Fruit fly (Drosophila melanogaster) whole organism, embryonic: Measurements from ENCODE around the gene CG9992.

Source experiments
- Awh ChIP-seq: fragments of 200-800 bp; sonication (Bioruptor generic); IDR thresholded peaks from 2 replicates; pipeline ENCODE4, ENCODE4 v1.3.6; 2022; ENCODE audit warnings: missing biosample characterization, missing genetic modification characterization
- CG11093 ChIP-seq: fragments of 200-800 bp; sonication (Bioruptor generic); IDR thresholded peaks from 3 replicates; pipeline ENCODE4 v1.3.6; 2022; ENCODE audit warnings: missing biosample characterization, missing genetic modification characterization
- CG12236 ChIP-seq: fragments of 200-800 bp; sonication (Bioruptor generic); optimal IDR thresholded peaks from 2 replicates; lab custom pipeline; 2016; ENCODE audit warnings: missing biosample characterization, missing genetic modification characterization
- CG13123 ChIP-seq: fragments of 200-800 bp; sonication (Bioruptor generic); optimal IDR thresholded peaks from 2 replicates; lab custom pipeline; 2016; ENCODE audit warnings: missing biosample characterization, missing genetic modification characterization
- CG13296 ChIP-seq: fragments of 200-800 bp; sonication (Bioruptor generic); optimal IDR thresholded peaks from 3 replicates; lab custom pipeline; 2018; ENCODE audit warnings: missing biosample characterization, mild to moderate bottlenecking, missing genetic modification characterization
- CG14014 ChIP-seq: fragments of 200-800 bp; sonication (Bioruptor generic); IDR thresholded peaks from 2 replicates; pipeline ENCODE4 v1.3.6; 2022; ENCODE audit warnings: missing biosample characterization, missing genetic modification characterization
- CG15073 ChIP-seq: fragments of 200-800 bp; sonication (Bioruptor generic); optimal IDR thresholded peaks from 2 replicates; lab custom pipeline; 2016; ENCODE audit warnings: missing biosample characterization, missing genetic modification characterization
- CG16863 ChIP-seq: fragments of 200-800 bp; sonication (Bioruptor generic); optimal IDR thresholded peaks from 3 replicates; lab custom pipeline; 2016; ENCODE audit warnings: missing biosample characterization, missing genetic modification characterization
- CG17359 ChIP-seq: fragments of 200-800 bp; sonication (Bioruptor generic); optimal IDR thresholded peaks from 3 replicates; lab custom pipeline; 2018; ENCODE audit warnings: missing biosample characterization, mild to moderate bottlenecking, missing genetic modification characterization, moderate library complexity
- CG2120 ChIP-seq: fragments of 200-800 bp; sonication (Bioruptor generic); optimal IDR thresholded peaks from 3 replicates; lab custom pipeline; 2016; ENCODE audit warnings: missing biosample characterization, missing genetic modification characterization
- CG3065 ChIP-seq: fragments of 200-800 bp; sonication (Bioruptor generic); optimal IDR thresholded peaks from 2 replicates; lab custom pipeline; 2016; ENCODE audit warnings: missing biosample characterization, missing genetic modification characterization
- CG31441 ChIP-seq: fragments of 200-800 bp; sonication (Bioruptor generic); IDR thresholded peaks from 2 replicates; pipeline ENCODE4 v1.3.6; 2022; ENCODE audit warnings: missing biosample characterization, missing genetic modification characterization
- CG34376 ChIP-seq: fragments of 200-800 bp; sonication (Bioruptor generic); optimal IDR thresholded peaks from 2 replicates; lab custom pipeline; 2018; ENCODE audit warnings: missing biosample characterization, mild to moderate bottlenecking, missing genetic modification characterization
- CG34422 ChIP-seq: fragments of 200-800 bp; sonication (Bioruptor generic); IDR thresholded peaks from 3 replicates; pipeline ENCODE4 v1.3.6; 2022; ENCODE audit warnings: missing biosample characterization, missing genetic modification characterization
- CG3726 ChIP-seq: fragments of 200-800 bp; sonication (Bioruptor generic); IDR thresholded peaks from 3 replicates; pipeline ENCODE4, ENCODE4 v1.3.6; 2022; ENCODE audit warnings: missing biosample characterization, missing genetic modification characterization
- CG42726 ChIP-seq: fragments of 200-800 bp; sonication (Bioruptor generic); IDR thresholded peaks from 2 replicates; pipeline ENCODE4 v1.3.6; 2022; ENCODE audit warnings: missing biosample characterization, missing genetic modification characterization; ENCODE audit not compliant: partially characterized antibody
- CG4328 ChIP-seq: fragments of 200-800 bp; sonication (Bioruptor generic); optimal IDR thresholded peaks from 3 replicates; lab custom pipeline; 2017; ENCODE audit warnings: missing biosample characterization, missing genetic modification reagents, missing genetic modification characterization
- CG4404 ChIP-seq: fragments of 200-800 bp; sonication (Bioruptor generic); IDR thresholded peaks from 2 replicates; pipeline ENCODE4 v1.3.6; 2022; ENCODE audit warnings: missing biosample characterization, missing genetic modification characterization
- CG4854 ChIP-seq: fragments of 200-800 bp; sonication (Bioruptor generic); optimal IDR thresholded peaks from 2 replicates; lab custom pipeline; 2016; ENCODE audit warnings: missing biosample characterization, missing genetic modification characterization, inconsistent platforms
- CG6272 ChIP-seq: fragments of 200-800 bp; sonication (Bioruptor generic); IDR thresholded peaks from 2 replicates; pipeline ENCODE4 v1.3.6; 2022; ENCODE audit warnings: missing biosample characterization, missing genetic modification characterization
- CG6683 ChIP-seq: fragments of 200-800 bp; sonication (Bioruptor generic); optimal IDR thresholded peaks from 2 replicates; lab custom pipeline; 2017; ENCODE audit warnings: missing biosample characterization, mild to moderate bottlenecking, missing genetic modification characterization, missing genetic modification reagents
- CG6689 ChIP-seq: fragments of 200-800 bp; sonication (Bioruptor generic); IDR thresholded peaks from 2 replicates; pipeline ENCODE4 v1.3.6; 2022; ENCODE audit warnings: missing biosample characterization, missing genetic modification characterization
- CG9876 ChIP-seq: fragments of 200-800 bp; sonication (Bioruptor generic); optimal IDR thresholded peaks from 2 replicates; lab custom pipeline; 2016; ENCODE audit warnings: missing biosample characterization, missing genetic modification characterization
- CG9932 ChIP-seq: fragments of 200-800 bp; sonication (Bioruptor generic); IDR thresholded peaks from 2 replicates; pipeline ENCODE4 v1.3.6; 2022; ENCODE audit warnings: missing biosample characterization, missing genetic modification characterization
- Doc2 ChIP-seq: fragments of 200-800 bp; sonication (Bioruptor generic); IDR thresholded peaks from 2 replicates; pipeline ENCODE4 v1.3.6; 2022; ENCODE audit warnings: missing biosample characterization, missing genetic modification characterization
- E2f2 ChIP-seq: fragments of 200-800 bp; sonication (Bioruptor generic); IDR thresholded peaks from 2 replicates; pipeline ENCODE4 v1.3.6; 2022; ENCODE audit warnings: missing biosample characterization, missing genetic modification characterization
- Gug ChIP-seq: fragments of 200-800 bp; sonication (Bioruptor generic); IDR thresholded peaks from 4 replicates; pipeline ENCODE4 v1.3.6; 2022; ENCODE audit warnings: missing biosample characterization, missing genetic modification characterization
- Kr ChIP-seq: fragments of 200-800 bp; sonication (Bioruptor generic); optimal IDR thresholded peaks from 2 replicates; lab custom pipeline; 2017; ENCODE audit warnings: missing biosample characterization, mild to moderate bottlenecking, missing genetic modification characterization
- Meics ChIP-seq: fragments of 200-800 bp; sonication (Bioruptor generic); optimal IDR thresholded peaks from 2 replicates; lab custom pipeline; 2017; ENCODE audit warnings: missing biosample characterization, mild to moderate bottlenecking, missing genetic modification characterization
- Sox102F ChIP-seq: fragments of 200-800 bp; sonication (Bioruptor generic); optimal IDR thresholded peaks from 2 replicates; lab custom pipeline; 2018; ENCODE audit warnings: missing biosample characterization, mild to moderate bottlenecking, missing genetic modification characterization, moderate library complexity
- Xbp1 ChIP-seq: fragments of 200-800 bp; sonication (Bioruptor generic); optimal IDR thresholded peaks from 3 replicates; lab custom pipeline; 2016; ENCODE audit warnings: missing biosample characterization, mild to moderate bottlenecking, missing genetic modification characterization
- bcd ChIP-seq: fragments of 200-800 bp; sonication (Bioruptor generic); optimal IDR thresholded peaks from 2 replicates; lab custom pipeline; 2017; ENCODE audit warnings: missing biosample characterization, mild to moderate bottlenecking, missing genetic modification characterization
- bigmax ChIP-seq: fragments of 200-800 bp; sonication (Bioruptor generic); optimal IDR thresholded peaks from 2 replicates; lab custom pipeline; 2018; ENCODE audit warnings: missing biosample characterization, mild to moderate bottlenecking, missing genetic modification characterization
- br ChIP-seq: fragments of >200 bp; optimal IDR thresholded peaks from 2 replicates; lab custom pipeline; 2017
- bsh ChIP-seq, 2 experiments: fragments of 200-800 bp; sonication (Bioruptor generic); optimal IDR thresholded peaks; 2 replicates each; lab custom pipeline; 2017 to 2018; ENCODE audit warnings: mild to moderate bottlenecking in 2 of 2, missing biosample characterization in 2 of 2, missing genetic modification characterization in 2 of 2, moderate library complexity in 1 of 2
- btn ChIP-seq: fragments of 200-800 bp; sonication (Bioruptor generic); optimal IDR thresholded peaks from 2 replicates; lab custom pipeline; 2016; ENCODE audit warnings: missing biosample characterization, missing genetic modification characterization
- chm ChIP-seq: fragments of 200-800 bp; sonication (Bioruptor generic); IDR thresholded peaks from 2 replicates; pipeline ENCODE4 v1.3.6; 2022; ENCODE audit warnings: missing biosample characterization, missing genetic modification characterization
- crol ChIP-seq: fragments of 200-800 bp; sonication (Bioruptor generic); IDR thresholded peaks from 2 replicates; pipeline ENCODE4 v1.3.6; 2022; ENCODE audit warnings: missing biosample characterization, missing genetic modification characterization
- fd64A ChIP-seq: fragments of 200-800 bp; sonication (Bioruptor generic); optimal IDR thresholded peaks from 3 replicates; lab custom pipeline; 2018; ENCODE audit warnings: missing biosample characterization, mild to moderate bottlenecking, missing genetic modification characterization
- lmd ChIP-seq: fragments of 200-800 bp; sonication (Bioruptor generic); IDR thresholded peaks from 2 replicates; pipeline ENCODE4 v1.3.6; 2022; ENCODE audit warnings: missing biosample characterization, missing genetic modification characterization
- nau ChIP-seq: fragments of 200-800 bp; sonication (Bioruptor generic); optimal IDR thresholded peaks from 3 replicates; lab custom pipeline; 2017; ENCODE audit warnings: missing biosample characterization, mild to moderate bottlenecking, missing genetic modification characterization, missing genetic modification reagents
- odd ChIP-seq: fragments of 200-800 bp; sonication (Bioruptor generic); optimal IDR thresholded peaks from 2 replicates; lab custom pipeline; 2017; ENCODE audit warnings: missing biosample characterization, mild to moderate bottlenecking, missing genetic modification characterization
- org-1 ChIP-seq: fragments of 200-800 bp; sonication (Bioruptor generic); optimal IDR thresholded peaks from 2 replicates; lab custom pipeline; 2017; ENCODE audit warnings: missing biosample characterization, missing genetic modification characterization
- prd ChIP-seq, 3 experiments: fragments of >200 bp in 2 of 3; fragments of 200-800 bp in 1 of 3; sonication (Bioruptor generic) in 1 of 3; optimal IDR thresholded peaks in 2 of 3; IDR thresholded peaks in 1 of 3; 2 replicates in 2 of 3; 3 replicates in 1 of 3; pipeline versions ENCODE4 v1.3.6 to Lab custom; 2017 to 2022; ENCODE audit warnings: missing biosample characterization in 1 of 3, missing genetic modification characterization in 1 of 3
- sens ChIP-seq: fragments of 200-800 bp; sonication (Bioruptor generic); peaks from one replicate; lab custom pipeline; 2016; ENCODE audit warnings: missing biosample characterization, missing genetic modification characterization
- sens-2 ChIP-seq: fragments of 200-800 bp; sonication (Bioruptor generic); IDR thresholded peaks from 2 replicates; pipeline ENCODE4 v1.3.6; 2022; ENCODE audit warnings: missing biosample characterization, missing genetic modification characterization
- sug ChIP-seq: fragments of 200-800 bp; optimal IDR thresholded peaks from 2 replicates; lab custom pipeline; 2019; ENCODE audit warnings: missing biosample characterization, mild to moderate bottlenecking, missing genetic modification characterization, moderate library complexity
- tap ChIP-seq: fragments of 200-800 bp; optimal IDR thresholded peaks from 3 replicates; lab custom pipeline; 2019; ENCODE audit warnings: missing biosample characterization, mild to moderate bottlenecking, missing genetic modification characterization, moderate library complexity
- tio ChIP-seq: fragments of 200-800 bp; sonication (Bioruptor generic); optimal IDR thresholded peaks from 2 replicates; lab custom pipeline; 2017; ENCODE audit warnings: missing biosample characterization, missing genetic modification characterization, inconsistent platforms
- toy ChIP-seq: fragments of 200-800 bp; sonication (Bioruptor generic); IDR thresholded peaks from 2 replicates; pipeline ENCODE4 v1.3.6; 2022; ENCODE audit warnings: missing biosample characterization, missing genetic modification characterization
- yki ChIP-seq: fragments of >200 bp; optimal IDR thresholded peaks from 3 replicates; lab custom pipeline; 2018

CG9992 gene

dm6 chrX:16358670-16359320, 25.9 kb downstream of the CG9992 start, which contains the start of the genes U2af50 and PIG-Q (continued):
- TF ChIP-seq bigmax (GFP tag; lab: Kevin White, UChicago): peak; percentile 15
- TF ChIP-seq CG34422: peak; percentile 95; the same call in 1 of the 3 replicates
- TF ChIP-seq bsh (GFP tag; optimal IDR thresholded peaks at IDR 0.05; lab: Kevin White, UChicago): peak; percentile 77 to 96
- peak; percentile 84 for TF ChIP-seq org-1 (GFP tag; lab: Kevin White, UChicago)
- TF ChIP-seq CG3726 (GFP tag; lab: Robert Waterston, UW): peak; percentile 85; the same call in 1 of the 3 replicates
- TF ChIP-seq prd (optimal IDR thresholded peaks at IDR 0.05; lab: Kevin White, UChicago): no peak
- peak; percentile 96 for TF ChIP-seq prd (GFP tag; IDR thresholded peaks at IDR 0.05; lab: Robert Waterston, UW)
- TF ChIP-seq CG31441 (GFP tag; lab: Robert Waterston, UW): no peak; the same call in 1 of the 2 replicates
- peak; percentile 96 for TF ChIP-seq sens
- TF ChIP-seq Doc2 (GFP tag; lab: Robert Waterston, UW): no peak
- peak; percentile 93 for TF ChIP-seq CG17359 (tag; lab: Kevin White, UChicago)
- peak; percentile 84 for TF ChIP-seq CG3065 (GFP tag; lab: Kevin White, UChicago)
- TF ChIP-seq lmd: no peak; the same call in 1 of the 2 replicates
- no peak for TF ChIP-seq CG42726 (GFP tag; lab: Robert Waterston, UW)
- peak; percentile 79; the same call in 1 of the 2 replicates for TF ChIP-seq toy
- TF ChIP-seq CG6683: peak; percentile 74
- TF ChIP-seq Kr (GFP tag; lab: Kevin White, UChicago): peak; percentile 57
- TF ChIP-seq sens-2 (GFP tag; lab: Robert Waterston, UW): no peak; the same call in 1 of the 2 replicates
- no peak for TF ChIP-seq btn (GFP tag; lab: Kevin White, UChicago)
- TF ChIP-seq chm (GFP tag; lab: Robert Waterston, UW): no peak
- TF ChIP-seq br (lab: Kevin White, UChicago): no peak
- TF ChIP-seq CG6272: no peak
- TF ChIP-seq sug (tag; lab: Kevin White, UChicago): peak; percentile 91
- peak; percentile 92 for TF ChIP-seq Meics
- TF ChIP-seq Awh (GFP tag; lab: Robert Waterston, UW): no peak; the same call in 1 of the 2 replicates
- peak; percentile 82 for TF ChIP-seq CG4328 (GFP tag; lab: Kevin White, UChicago)
- no peak; the same call in 2 of the 3 replicates for TF ChIP-seq CG11093 (GFP tag; lab: Robert Waterston, UW)
- peak; percentile 77 for TF ChIP-seq CG34376 (GFP tag; lab: Kevin White, UChicago)
- no peak; the same call in 1 of the 2 replicates for TF ChIP-seq crol (GFP tag; lab: Robert Waterston, UW)
- no peak for TF ChIP-seq tio (GFP tag; lab: Kevin White, UChicago)
- peak; percentile 93 for TF ChIP-seq bcd (GFP tag; lab: Kevin White, UChicago)
- peak; percentile 41 for TF ChIP-seq CG15073
- TF ChIP-seq CG16863: peak; percentile 33
- peak; percentile 100 for TF ChIP-seq CG6689 (GFP tag; lab: Robert Waterston, UW)
- no peak for TF ChIP-seq fd64A (GFP tag; lab: Kevin White, UChicago)
- TF ChIP-seq E2f2: peak; percentile 71
- no peak for TF ChIP-seq yki
- no peak for TF ChIP-seq nau (GFP tag; lab: Kevin White, UChicago)
- TF ChIP-seq tap (tag; lab: Kevin White, UChicago): peak; percentile 88
- TF ChIP-seq CG9932 (GFP tag; lab: Robert Waterston, UW): peak; percentile 92
- peak; percentile 83 for TF ChIP-seq odd
- TF ChIP-seq CG12236 (GFP tag; lab: Kevin White, UChicago): no peak
- no peak; the same call in 2 of the 4 replicates for TF ChIP-seq Gug
- peak; percentile 91 for TF ChIP-seq CG13296
- peak; percentile 86 for TF ChIP-seq CG4404 (GFP tag; lab: Robert Waterston, UW)
- TF ChIP-seq Sox102F (GFP tag; lab: Kevin White, UChicago): peak; percentile 95
- TF ChIP-seq CG9876 (GFP tag; lab: Kevin White, UChicago): peak; percentile 48
- TF ChIP-seq CG2120 (GFP tag; lab: Kevin White, UChicago): peak; percentile 79
- TF ChIP-seq Xbp1: peak; percentile 94
- TF ChIP-seq CG4854: peak; percentile 52
- peak; percentile 92 for TF ChIP-seq CG14014
- peak; percentile 85 for TF ChIP-seq CG13123 (GFP tag; lab: Kevin White, UChicago)
